Worm (Caenorhabditis elegans) whole organism, young adult: ENCODE data around the gene ugt-58.

Source experiments
- F22D6.2 ChIP-seq: sonication (generic microtip); optimal IDR thresholded peaks from 2 replicates; lab custom pipeline; 2016; ENCODE audit warnings: mild to moderate bottlenecking, missing genetic modification characterization, missing compliant biosample characterization
- F55B11.4 ChIP-seq: sonication (generic microtip); optimal IDR thresholded peaks from 2 replicates; lab custom pipeline; 2016; ENCODE audit warnings: missing compliant biosample characterization, missing genetic modification characterization, borderline replicate concordance; ENCODE audit not compliant: insufficient read depth
- K11D2.4 ChIP-seq: fragments of 200-800 bp; sonication (Bioruptor generic); IDR thresholded peaks from 2 replicates; pipeline ENCODE4 v1.3.6; 2022; ENCODE audit warnings: missing genetic modification reagents, missing genetic modification characterization, missing compliant biosample characterization
- K12H6.12 ChIP-seq: fragments of 200-800 bp; sonication (Bioruptor generic); optimal IDR thresholded peaks from 2 replicates; lab custom pipeline; 2018; ENCODE audit warnings: mild to moderate bottlenecking, missing genetic modification characterization, missing compliant biosample characterization
- ZK185.1 ChIP-seq: sonication (generic microtip); optimal IDR thresholded peaks from 2 replicates; lab custom pipeline; 2016; ENCODE audit warnings: mild to moderate bottlenecking, missing genetic modification characterization, missing compliant biosample characterization; ENCODE audit not compliant: poor library complexity, severe bottlenecking
- ama-1 ChIP-seq, 3 experiments: fragments of 150-350 bp in 1 of 3; sonication (generic microtip) in 2 of 3; optimal IDR thresholded peaks; 2 replicates each; lab custom pipeline; 2014 to 2018; ENCODE audit warnings: missing biosample characterization in 2 of 3, missing genetic modification characterization in 2 of 3, missing genetic modification reagents in 2 of 3
- atf-7 ChIP-seq: sonication (generic microtip); optimal IDR thresholded peaks from 2 replicates; lab custom pipeline; 2017; ENCODE audit warnings: mild to moderate bottlenecking, missing genetic modification characterization, missing compliant biosample characterization
- athp-1 ChIP-seq: sonication (generic microtip); optimal IDR thresholded peaks from 2 replicates; lab custom pipeline; 2017; ENCODE audit warnings: mild to moderate bottlenecking, missing genetic modification characterization, missing compliant biosample characterization
- attf-5 ChIP-seq: fragments of 200-800 bp; sonication (Bioruptor generic); optimal IDR thresholded peaks from 2 replicates; lab custom pipeline; 2018; ENCODE audit warnings: mild to moderate bottlenecking, missing genetic modification characterization, missing compliant biosample characterization
- ccch-3 ChIP-seq: fragments of 200-800 bp; sonication (Bioruptor generic); optimal IDR thresholded peaks from 2 replicates; lab custom pipeline; 2018; ENCODE audit warnings: mild to moderate bottlenecking, missing genetic modification characterization, missing compliant biosample characterization
- cebp-1 ChIP-seq, 2 experiments: fragments of 200-800 bp in 1 of 2; sonication (Bioruptor generic) in 1 of 2; sonication (generic microtip) in 1 of 2; IDR thresholded peaks in 1 of 2; optimal IDR thresholded peaks in 1 of 2; 2 replicates each; pipeline versions ENCODE4 v1.3.6 to Lab custom; 2017 to 2022; ENCODE audit warnings: missing compliant biosample characterization in 2 of 2, missing genetic modification characterization in 2 of 2, mild to moderate bottlenecking in 1 of 2, missing genetic modification reagents in 1 of 2, moderate library complexity in 1 of 2
- ceh-27 ChIP-seq: fragments of 200-800 bp; sonication (Bioruptor generic); optimal IDR thresholded peaks from 2 replicates; lab custom pipeline; 2018; ENCODE audit warnings: mild to moderate bottlenecking, missing genetic modification characterization, moderate library complexity, missing compliant biosample characterization
- ceh-40 ChIP-seq: fragments of 200-800 bp; sonication (Bioruptor generic); IDR thresholded peaks from 2 replicates; pipeline ENCODE4 v1.3.6; 2022; ENCODE audit warnings: missing genetic modification characterization, missing compliant biosample characterization
- ceh-79 ChIP-seq: sonication (generic microtip); optimal IDR thresholded peaks from 2 replicates; lab custom pipeline; 2017; ENCODE audit warnings: mild to moderate bottlenecking, missing genetic modification characterization, missing compliant biosample characterization
- dox-1 ChIP-seq: fragments of 200-800 bp; sonication (Bioruptor generic); IDR thresholded peaks from 2 replicates; pipeline ENCODE4 v1.3.6; 2022; ENCODE audit warnings: missing genetic modification reagents, missing genetic modification characterization, missing compliant biosample characterization
- ekl-4 ChIP-seq: fragments of 200-800 bp; sonication (Bioruptor generic); IDR thresholded peaks from 2 replicates; pipeline ENCODE4 v1.3.6; 2022; ENCODE audit warnings: missing genetic modification reagents, missing genetic modification characterization, missing compliant biosample characterization
- hmg-1.2 ChIP-seq: fragments of 200-800 bp; sonication (Bioruptor generic); IDR thresholded peaks from 2 replicates; pipeline ENCODE4 v1.3.6; 2022; ENCODE audit warnings: missing genetic modification reagents, missing genetic modification characterization, missing compliant biosample characterization
- hsf-1 ChIP-seq: fragments of 200-800 bp; sonication (Bioruptor generic); IDR thresholded peaks from 2 replicates; pipeline ENCODE4 v1.3.6; 2022; ENCODE audit warnings: missing genetic modification reagents, missing genetic modification characterization, missing compliant biosample characterization
- lin-35 ChIP-seq, 3 experiments: fragments of 150-350 bp in 2 of 3; sonication (generic microtip) in 1 of 3; optimal IDR thresholded peaks; 2 replicates each; lab custom pipeline; 2014 to 2018; ENCODE audit warnings: missing biosample characterization in 3 of 3, missing genetic modification characterization in 3 of 3, missing genetic modification reagents in 3 of 3
- madf-8 ChIP-seq: fragments of 200-800 bp; sonication (Bioruptor generic); conservative IDR thresholded peaks from 2 replicates; pipeline ENCODE4 v1.3.6; 2022; ENCODE audit warnings: missing genetic modification reagents, missing genetic modification characterization, missing compliant biosample characterization
- mcd-1 ChIP-seq: fragments of 200-800 bp; sonication (Bioruptor generic); IDR thresholded peaks from 2 replicates; pipeline ENCODE4 v1.3.6; 2022; ENCODE audit warnings: missing genetic modification reagents, missing genetic modification characterization, missing compliant biosample characterization
- mxl-1 ChIP-seq: sonication (generic microtip); optimal IDR thresholded peaks from 2 replicates; lab custom pipeline; 2016; ENCODE audit warnings: missing genetic modification characterization, missing compliant biosample characterization
- nhr-27 ChIP-seq: fragments of 200-800 bp; sonication (Bioruptor generic); optimal IDR thresholded peaks from 2 replicates; lab custom pipeline; 2018; ENCODE audit warnings: mild to moderate bottlenecking, missing genetic modification characterization, moderate library complexity, missing compliant biosample characterization
- pha-4 ChIP-seq: fragments of 150-350 bp; sonication (generic microtip); optimal IDR thresholded peaks from 2 replicates; lab custom pipeline; 2014; ENCODE audit warnings: missing biosample characterization, missing genetic modification reagents, missing genetic modification characterization
- rcor-1 ChIP-seq: fragments of 200-800 bp; sonication (Bioruptor generic); IDR thresholded peaks from 2 replicates; pipeline ENCODE4 v1.3.6; 2022; ENCODE audit warnings: missing genetic modification reagents, missing genetic modification characterization, missing compliant biosample characterization
- snpc-4 ChIP-seq, 5 experiments: fragments of 150-350 bp in 1 of 5; sonication (generic microtip) in 4 of 5; optimal IDR thresholded peaks; 2 replicates each; lab custom pipeline; 2014 to 2018; ENCODE audit warnings: missing genetic modification characterization in 5 of 5, missing biosample characterization in 3 of 5, antibody characterized with exemption in 2 of 5, mild to moderate bottlenecking in 2 of 5, missing compliant biosample characterization in 2 of 5, missing genotype in 2 of 5, moderate library complexity in 2 of 5, missing genetic modification reagents in 1 of 5
- sptf-2 ChIP-seq: fragments of 200-800 bp; sonication (Bioruptor generic); optimal IDR thresholded peaks from 2 replicates; lab custom pipeline; 2018; ENCODE audit warnings: mild to moderate bottlenecking, missing genetic modification characterization, missing compliant biosample characterization
- unc-62 ChIP-seq: fragments of 150-350 bp; optimal IDR thresholded peaks from 2 replicates; lab custom pipeline; 2014; ENCODE audit warnings: missing biosample characterization, missing genetic modification reagents, missing genetic modification characterization
- zfh-2 ChIP-seq: fragments of 200-800 bp; sonication (Bioruptor generic); conservative IDR thresholded peaks from 2 replicates; pipeline ENCODE4 v1.3.6; 2022; ENCODE audit warnings: missing genetic modification reagents, missing genetic modification characterization, missing compliant biosample characterization
- zim-3 ChIP-seq: sonication (generic microtip); optimal IDR thresholded peaks from 2 replicates; lab custom pipeline; 2017; ENCODE audit warnings: mild to moderate bottlenecking, missing genetic modification characterization, moderate library complexity, missing compliant biosample characterization
- ztf-18 ChIP-seq: sonication (generic microtip); optimal IDR thresholded peaks from 2 replicates; lab custom pipeline; 2016; ENCODE audit warnings: missing genotype, mild to moderate bottlenecking, missing genetic modification characterization, missing compliant biosample characterization
- ztf-22 ChIP-seq: fragments of 200-800 bp; sonication (Bioruptor generic); optimal IDR thresholded peaks from 2 replicates; lab custom pipeline; 2018; ENCODE audit warnings: mild to moderate bottlenecking, missing genetic modification characterization, moderate library complexity, missing compliant biosample characterization
- ztf-26 ChIP-seq: sonication (generic microtip); optimal IDR thresholded peaks from 2 replicates; lab custom pipeline; 2017; ENCODE audit warnings: missing genetic modification characterization, missing compliant biosample characterization
- ztf-3 ChIP-seq: fragments of 200-800 bp; sonication (Bioruptor generic); optimal IDR thresholded peaks from 2 replicates; lab custom pipeline; 2018; ENCODE audit warnings: mild to moderate bottlenecking, missing genetic modification characterization, missing compliant biosample characterization
- ztf-6 ChIP-seq: fragments of 200-800 bp; sonication (Bioruptor generic); IDR thresholded peaks from 2 replicates; pipeline ENCODE4 v1.3.6; 2022; ENCODE audit warnings: missing genetic modification reagents, missing genetic modification characterization, missing compliant biosample characterization

ugt-58 gene

ce11 chrII:9603419-9603818 lies 16.8 kb upstream of the ugt-58 start (continued):
- TF ChIP-seq cebp-1 (GFP tag; IDR thresholded peaks at IDR 0.05; lab: Robert Waterston, UW) (peak; percentile 55; the same call in 1 of the 2 replicates), cebp-1 (tag; optimal IDR thresholded peaks at IDR 0.05; lab: Kevin White, UChicago) (peak; percentile 90), hmg-1.2 (GFP tag; lab: Robert Waterston, UW) (peak; percentile 83), mcd-1 (peak; percentile 60), hsf-1 (no peak), lin-35 (GFP tag; optimal IDR thresholded peaks at IDR 0.05; lab: Kevin White, UChicago) (peak in 1 of 3 experiments; percentile 63), K11D2.4 (GFP tag; lab: Robert Waterston, UW) (peak; percentile 90), atf-7 (tag; lab: Kevin White, UChicago) (peak; percentile 89), snpc-4 (GFP tag; optimal IDR thresholded peaks at IDR 0.05; lab: Kevin White, UChicago) (peak; percentile 16), snpc-4 (tag; optimal IDR thresholded peaks at IDR 0.05; lab: Kevin White, UChicago) (peak in 3 of 4 experiments; percentile 57 to 65 (median 60)), K12H6.12 (tag; lab: Kevin White, UChicago) (peak; percentile 90), unc-62 (GFP tag; lab: Kevin White, UChicago) (peak; percentile 59), ztf-3 (GFP tag; lab: Kevin White, UChicago) (peak; percentile 79), ceh-40 (no peak), ccch-3 (GFP tag; lab: Kevin White, UChicago) (no peak), ceh-79 (tag; lab: Kevin White, UChicago) (no peak), ama-1 (optimal IDR thresholded peaks at IDR 0.05; lab: Kevin White, UChicago) (no peak), ama-1 (GFP tag; optimal IDR thresholded peaks at IDR 0.05; lab: Kevin White, UChicago) (no peak), zfh-2 (peak; percentile 39; the same call in 1 of the 2 replicates), ztf-26 (tag; lab: Kevin White, UChicago) (peak; percentile 80), F55B11.4 (tag; lab: Kevin White, UChicago) (no peak), ceh-27 (GFP tag; lab: Kevin White, UChicago) (peak; percentile 93), rcor-1 (GFP tag; lab: Robert Waterston, UW) (peak; percentile 80), attf-5 (peak; percentile 91), F22D6.2 (tag; lab: Kevin White, UChicago) (peak; percentile 85), ztf-22 (GFP tag; lab: Kevin White, UChicago) (peak; percentile 90), athp-1 (tag; lab: Kevin White, UChicago) (peak; percentile 43), ekl-4 (GFP tag; lab: Robert Waterston, UW) (peak; percentile 57; the same call in 1 of the 2 replicates), dox-1 (GFP tag; lab: Robert Waterston, UW) (peak; percentile 84), mxl-1 (tag; lab: Kevin White, UChicago) (no peak), nhr-27 (tag; lab: Kevin White, UChicago) (no peak), pha-4 (tag; lab: Kevin White, UChicago) (peak; percentile 58), ZK185.1 (tag; lab: Kevin White, UChicago) (peak; percentile 59)

- TF ChIP-seq sptf-2 (GFP tag; lab: Kevin White, UChicago) (no peak), madf-8 (GFP tag; lab: Robert Waterston, UW) (no peak), zim-3 (tag; lab: Kevin White, UChicago) (no peak), ZK185.1 (tag; lab: Kevin White, UChicago) (no peak), ztf-6 (GFP tag; lab: Robert Waterston, UW) (no peak), cebp-1 (GFP tag; IDR thresholded peaks at IDR 0.05; lab: Robert Waterston, UW) (no peak), cebp-1 (tag; optimal IDR thresholded peaks at IDR 0.05; lab: Kevin White, UChicago) (peak; percentile 31), ztf-18 (tag; lab: Kevin White, UChicago) (no peak), K12H6.12 (tag; lab: Kevin White, UChicago) (no peak)
Measured at ce11 chrII:9602566-9602965, 16.0 kb upstream of the ugt-58 start.
